Fruit fly (Drosophila melanogaster): ENCODE measurements around the gene emei.

Gene emei

DNA sequence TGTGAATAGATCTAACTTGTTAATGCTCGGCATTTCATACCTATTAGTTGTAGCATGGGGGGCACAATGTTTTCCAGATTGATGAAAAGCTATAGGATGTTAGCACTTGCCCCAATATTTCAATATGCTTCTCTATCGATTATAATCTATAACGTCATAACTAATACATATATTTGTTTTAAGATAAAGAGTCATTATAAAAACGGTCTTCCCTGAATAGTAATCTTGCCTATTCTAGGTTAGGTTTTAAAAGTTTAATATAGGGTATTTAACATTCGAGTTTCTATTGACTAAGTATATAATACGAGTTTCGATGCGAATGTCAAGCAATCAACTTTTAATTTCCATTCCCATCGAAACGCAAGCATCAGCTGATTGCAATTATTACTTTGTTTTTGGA lies 48.3 kb upstream of the emei start, which contains the start of the genes CG6321 and Blos2 (continued):
- peak; percentile 72 for TF ChIP-seq HHEX (GFP tag; optimal IDR thresholded peaks at IDR 0.05)
- no peak for TF ChIP-seq CG8478 (optimal IDR thresholded peaks at IDR 0.05)
- TF ChIP-seq Eip74EF (GFP tag; optimal IDR thresholded peaks at IDR 0.05), result peak in 1 of 2 experiments; percentile 84
- peak; percentile 68 for TF ChIP-seq scrt (GFP tag; optimal IDR thresholded peaks at IDR 0.05)
- peak in 1 of 3 experiments; percentile 72 for TF ChIP-seq lola (GFP tag; optimal IDR thresholded peaks at IDR 0.05)
- TF ChIP-seq dpn (GFP tag; optimal IDR thresholded peaks at IDR 0.05), result peak; percentile 69 to 77
- TF ChIP-seq psq (GFP tag; optimal IDR thresholded peaks at IDR 0.05), result no peak
- no peak for TF ChIP-seq CG42726 (GFP tag; IDR thresholded peaks at IDR 0.05; ENCODE audit: partially characterized antibody)
- TF ChIP-seq lbe (GFP tag; optimal IDR thresholded peaks at IDR 0.05), result peak; percentile 58
- TF ChIP-seq ftz-f1 (GFP tag; optimal IDR thresholded peaks at IDR 0.05), result no peak
- TF ChIP-seq pan (optimal IDR thresholded peaks at IDR 0.05), result peak in 1 of 2 experiments; percentile 32
- TF ChIP-seq pan (GFP tag; optimal IDR thresholded peaks at IDR 0.05 in 1 of 2, IDR thresholded peaks at IDR 0.05 in 1 of 2), result peak in 1 of 2 experiments; percentile 40
- TF ChIP-seq Mes4 (GFP tag; optimal IDR thresholded peaks at IDR 0.05), result peak; percentile 20
- peak; percentile 77 for TF ChIP-seq salm (tag; optimal IDR thresholded peaks at IDR 0.05)
- TF ChIP-seq CG34422 (GFP tag; IDR thresholded peaks at IDR 0.05), result 0 out of 3 replicates have a peak, but pooled peaks have one; percentile 38
- peak; percentile 65 for TF ChIP-seq cwo (GFP tag; optimal IDR thresholded peaks at IDR 0.05)
- peak; percentile 87 for TF ChIP-seq CG8924 (tag; optimal IDR thresholded peaks at IDR 0.05)
- no peak for TF ChIP-seq dan (GFP tag; IDR thresholded peaks at IDR 0.05)
- TF ChIP-seq hth (optimal IDR thresholded peaks at IDR 0.05), result no peak
- TF ChIP-seq gfzf (GFP tag; optimal IDR thresholded peaks at IDR 0.05), result no peak
- TF ChIP-seq croc (GFP tag; conservative IDR thresholded peaks at IDR 0.05), result peak; percentile 48; the same call in 2 of the 3 replicates
- 0 out of 2 replicates have a peak, but pooled peaks have one; percentile 14 for TF ChIP-seq CG4404 (GFP tag; IDR thresholded peaks at IDR 0.05)
- TF ChIP-seq CG12299 (tag; optimal IDR thresholded peaks at IDR 0.05), result peak; percentile 76
- peak; percentile 50 for TF ChIP-seq Fer2 (tag; optimal IDR thresholded peaks at IDR 0.05)
- TF ChIP-seq chinmo (GFP tag; IDR thresholded peaks at IDR 0.05; ENCODE audit: partially characterized antibody), result no peak
- peak; percentile 68 for TF ChIP-seq CG12104 (GFP tag; optimal IDR thresholded peaks at IDR 0.05)
- peak; percentile 34 for TF ChIP-seq Vsx1 (GFP tag; optimal IDR thresholded peaks at IDR 0.05)
- peak; percentile 45; the same call in 1 of the 2 replicates for TF ChIP-seq NFAT (GFP tag; IDR thresholded peaks at IDR 0.05)
- TF ChIP-seq CG17802 (tag; optimal IDR thresholded peaks at IDR 0.05), result no peak
- TF ChIP-seq CG7987 (GFP tag; optimal IDR thresholded peaks at IDR 0.05), result peak; percentile 4
- peak; percentile 53; the same call in 1 of the 3 replicates for TF ChIP-seq so (GFP tag; IDR thresholded peaks at IDR 0.05)
- TF ChIP-seq CG8281 (tag; optimal IDR thresholded peaks at IDR 0.05), result peak; percentile 33
- no peak for TF ChIP-seq CG8089 (GFP tag; optimal IDR thresholded peaks at IDR 0.05)
- TF ChIP-seq onecut (GFP tag; IDR thresholded peaks at IDR 0.05), result peak; percentile 76
- peak; percentile 4 for TF ChIP-seq mirr (GFP tag; optimal IDR thresholded peaks at IDR 0.05)
- peak; percentile 54 for TF ChIP-seq CG10543 (GFP tag; optimal IDR thresholded peaks at IDR 0.05)
- peak; percentile 25 for TF ChIP-seq NK7.1 (GFP tag; optimal IDR thresholded peaks at IDR 0.05)
- peak; percentile 93 for TF ChIP-seq D19A (tag; optimal IDR thresholded peaks at IDR 0.05)
- TF ChIP-seq Ets65A (GFP tag), result no peak
- peak; percentile 55; the same call in 1 of the 2 replicates for TF ChIP-seq GATAe (GFP tag; conservative IDR thresholded peaks at IDR 0.05)
- TF ChIP-seq gsb-n (tag; optimal IDR thresholded peaks at IDR 0.05), result peak; percentile 75
- TF ChIP-seq CG12659 (GFP tag; optimal IDR thresholded peaks at IDR 0.05), result peak; percentile 68
- no peak for TF ChIP-seq Scr (GFP tag; IDR thresholded peaks at IDR 0.05; ENCODE audit: partially characterized antibody)
- TF ChIP-seq Oaz (GFP tag; IDR thresholded peaks at IDR 0.05), result peak; percentile 54
- no peak for TF ChIP-seq inv (GFP tag; IDR thresholded peaks at IDR 0.05; ENCODE audit: partially characterized antibody)
- peak; percentile 69 for TF ChIP-seq odd (GFP tag; optimal IDR thresholded peaks at IDR 0.05)
- TF ChIP-seq da (GFP tag; optimal IDR thresholded peaks at IDR 0.05), result no peak
- peak; percentile 63 for TF ChIP-seq CG9817 (tag; optimal IDR thresholded peaks at IDR 0.05)
- no peak for TF ChIP-seq sima (GFP tag; optimal IDR thresholded peaks at IDR 0.05)
- TF ChIP-seq CG12219 (GFP tag; optimal IDR thresholded peaks at IDR 0.05), result peak; percentile 74
